Fruit fly (Drosophila melanogaster) whole organism, embryonic: ENCODE results near the gene nxf2.

Experiments used
- ATbp ChIP-seq: fragments of 200-800 bp; sonication (Bioruptor generic); optimal IDR thresholded peaks from 2 replicates; lab custom pipeline; 2017; ENCODE audit warnings: missing biosample characterization, mild to moderate bottlenecking, missing genetic modification characterization, missing genetic modification reagents
- Atf3 ChIP-seq: fragments of 200-800 bp; sonication (Bioruptor generic); optimal IDR thresholded peaks from 3 replicates; lab custom pipeline; 2016; ENCODE audit warnings: missing biosample characterization, missing genetic modification characterization
- BtbVII ChIP-seq: fragments of 200-800 bp; sonication (Bioruptor generic); optimal IDR thresholded peaks from 3 replicates; lab custom pipeline; 2017; ENCODE audit warnings: missing biosample characterization, mild to moderate bottlenecking, missing genetic modification characterization
- CG12155 ChIP-seq: fragments of 200-800 bp; sonication (Bioruptor generic); optimal IDR thresholded peaks from 3 replicates; lab custom pipeline; 2016; ENCODE audit warnings: missing biosample characterization, missing genetic modification characterization
- CG12391 ChIP-seq: fragments of 200-800 bp; sonication (Bioruptor generic); optimal IDR thresholded peaks from 3 replicates; lab custom pipeline; 2018; ENCODE audit warnings: missing biosample characterization, mild to moderate bottlenecking, missing genetic modification characterization, moderate library complexity
- CG12659 ChIP-seq: fragments of 200-800 bp; sonication (Bioruptor generic); optimal IDR thresholded peaks from 3 replicates; lab custom pipeline; 2017; ENCODE audit warnings: mild to moderate bottlenecking, missing biosample characterization, missing genetic modification reagents, missing genetic modification characterization
- CG13775 ChIP-seq: fragments of 200-800 bp; sonication (Bioruptor generic); optimal IDR thresholded peaks from 3 replicates; lab custom pipeline; 2017; ENCODE audit warnings: missing biosample characterization, mild to moderate bottlenecking, missing genetic modification characterization
- CG13894 ChIP-seq: fragments of 200-800 bp; sonication (Bioruptor generic); optimal IDR thresholded peaks from 3 replicates; lab custom pipeline; 2018; ENCODE audit warnings: missing biosample characterization, mild to moderate bottlenecking, missing genetic modification characterization, moderate library complexity
- CG14441 ChIP-seq: fragments of 200-800 bp; sonication (Bioruptor generic); IDR thresholded peaks from 2 replicates; pipeline ENCODE4 v1.3.6; 2022; ENCODE audit warnings: missing biosample characterization, missing genetic modification characterization
- CG14965 ChIP-seq: fragments of 200-800 bp; sonication (Bioruptor generic); optimal IDR thresholded peaks from 2 replicates; lab custom pipeline; 2016; ENCODE audit warnings: missing biosample characterization, missing genetic modification characterization, borderline replicate concordance
- CG15514 ChIP-seq: fragments of 200-800 bp; sonication (Bioruptor generic); optimal IDR thresholded peaks from 3 replicates; lab custom pipeline; 2017; ENCODE audit warnings: missing biosample characterization, missing genetic modification characterization, mild to moderate bottlenecking, moderate library complexity, missing genetic modification reagents
- CG2129 ChIP-seq: fragments of 200-800 bp; sonication (Bioruptor generic); IDR thresholded peaks from 2 replicates; pipeline ENCODE4 v1.3.6; 2022; ENCODE audit warnings: missing biosample characterization, missing genetic modification characterization; ENCODE audit not compliant: partially characterized antibody
- CG32532 ChIP-seq: fragments of 200-800 bp; sonication (Bioruptor generic); IDR thresholded peaks from 2 replicates; pipeline ENCODE4 v1.3.6; 2022; ENCODE audit warnings: missing biosample characterization, missing genetic modification characterization
- CG4360 ChIP-seq: fragments of 200-800 bp; sonication (Bioruptor generic); IDR thresholded peaks from 2 replicates; pipeline ENCODE4 v1.3.6; 2022; ENCODE audit warnings: missing biosample characterization, missing genetic modification characterization
- CG4730 ChIP-seq: fragments of 200-800 bp; sonication (Bioruptor generic); IDR thresholded peaks from 2 replicates; pipeline ENCODE4 v1.3.6; 2022; ENCODE audit warnings: missing biosample characterization, missing genetic modification characterization
- CG6254 ChIP-seq: fragments of 200-800 bp; sonication (Bioruptor generic); optimal IDR thresholded peaks from 3 replicates; lab custom pipeline; 2017; ENCODE audit warnings: mild to moderate bottlenecking, missing biosample characterization, missing genetic modification reagents, missing genetic modification characterization
- CG6791 ChIP-seq: fragments of 200-800 bp; sonication (Bioruptor generic); IDR thresholded peaks from 3 replicates; pipeline ENCODE4 v1.3.6; 2022; ENCODE audit warnings: missing biosample characterization, missing genetic modification characterization; ENCODE audit not compliant: partially characterized antibody
- CG6813 ChIP-seq: fragments of 200-800 bp; sonication (Bioruptor generic); optimal IDR thresholded peaks from 2 replicates; lab custom pipeline; 2017; ENCODE audit warnings: missing biosample characterization, missing genetic modification characterization, mild to moderate bottlenecking, moderate library complexity, missing genetic modification reagents
- CG7839 ChIP-seq: fragments of 200-800 bp; sonication (Bioruptor generic); optimal IDR thresholded peaks from 3 replicates; lab custom pipeline; 2018; ENCODE audit warnings: missing biosample characterization, mild to moderate bottlenecking, missing genetic modification characterization, moderate library complexity
- CkIIα-i1 ChIP-seq: fragments of 200-800 bp; sonication (Bioruptor generic); IDR thresholded peaks from 2 replicates; pipeline ENCODE4 v1.3.6; 2022; ENCODE audit warnings: missing biosample characterization, missing genetic modification characterization
- CoRest ChIP-seq: fragments of 200-800 bp; sonication (Bioruptor generic); optimal IDR thresholded peaks from 3 replicates; lab custom pipeline; 2018; ENCODE audit warnings: missing biosample characterization, mild to moderate bottlenecking, missing genetic modification characterization, moderate library complexity
- D19A ChIP-seq: fragments of 200-800 bp; optimal IDR thresholded peaks from 3 replicates; lab custom pipeline; 2019; ENCODE audit warnings: missing biosample characterization, mild to moderate bottlenecking, missing genetic modification characterization, moderate library complexity
- Fer2 ChIP-seq: fragments of 200-800 bp; sonication (Bioruptor generic); optimal IDR thresholded peaks from 2 replicates; lab custom pipeline; 2018; ENCODE audit warnings: missing biosample characterization, mild to moderate bottlenecking, missing genetic modification characterization, moderate library complexity
- HmgD ChIP-seq: fragments of 200-800 bp; sonication (Bioruptor generic); optimal IDR thresholded peaks from 3 replicates; lab custom pipeline; 2016; ENCODE audit warnings: missing biosample characterization, missing genetic modification characterization
- Oaz ChIP-seq: fragments of 200-800 bp; sonication (Bioruptor generic); IDR thresholded peaks from 2 replicates; pipeline ENCODE4 v1.3.6; 2022; ENCODE audit warnings: missing biosample characterization, missing genetic modification characterization
- Oli ChIP-seq: fragments of 200-800 bp; sonication (Bioruptor generic); optimal IDR thresholded peaks from 2 replicates; lab custom pipeline; 2018; ENCODE audit warnings: missing biosample characterization, mild to moderate bottlenecking, missing genetic modification characterization, moderate library complexity
- Poxn ChIP-seq: fragments of 200-800 bp; sonication (Bioruptor generic); IDR thresholded peaks from 2 replicates; pipeline ENCODE4 v1.3.6; 2022; ENCODE audit warnings: missing biosample characterization, missing genetic modification characterization
- Rx ChIP-seq: fragments of 200-800 bp; sonication (Bioruptor generic); IDR thresholded peaks from 2 replicates; pipeline ENCODE4 v1.3.6; 2022; ENCODE audit warnings: missing biosample characterization, missing genetic modification characterization
- Sox102F ChIP-seq: fragments of 200-800 bp; sonication (Bioruptor generic); optimal IDR thresholded peaks from 2 replicates; lab custom pipeline; 2018; ENCODE audit warnings: missing biosample characterization, mild to moderate bottlenecking, missing genetic modification characterization, moderate library complexity
- Sry-δ ChIP-seq: fragments of 200-800 bp; sonication (Bioruptor generic); optimal IDR thresholded peaks from 2 replicates; lab custom pipeline; 2016; ENCODE audit warnings: missing biosample characterization, missing genetic modification characterization
- ac ChIP-seq: fragments of 200-800 bp; sonication (Bioruptor generic); optimal IDR thresholded peaks from 3 replicates; lab custom pipeline; 2017; ENCODE audit warnings: missing biosample characterization, mild to moderate bottlenecking, missing genetic modification characterization
- cg ChIP-seq: fragments of 200-800 bp; sonication (Bioruptor generic); optimal IDR thresholded peaks from 3 replicates; lab custom pipeline; 2019; ENCODE audit warnings: missing biosample characterization, mild to moderate bottlenecking, missing genetic modification characterization, moderate library complexity
- gce ChIP-seq: fragments of 200-800 bp; sonication (Bioruptor generic); IDR thresholded peaks from 3 replicates; pipeline ENCODE4 v1.3.6; 2022; ENCODE audit warnings: missing biosample characterization, missing genetic modification characterization
- gcm ChIP-seq: fragments of 200-800 bp; sonication (Bioruptor generic); optimal IDR thresholded peaks from 2 replicates; lab custom pipeline; 2019; ENCODE audit warnings: missing biosample characterization, mild to moderate bottlenecking, missing genetic modification characterization, moderate library complexity
- gem ChIP-seq: fragments of 200-800 bp; sonication (Bioruptor generic); optimal IDR thresholded peaks from 2 replicates; lab custom pipeline; 2019; ENCODE audit warnings: missing biosample characterization, mild to moderate bottlenecking, missing genetic modification characterization, moderate library complexity
- jing ChIP-seq: fragments of 200-800 bp; sonication (Bioruptor generic); optimal IDR thresholded peaks from 2 replicates; lab custom pipeline; 2018; ENCODE audit warnings: missing biosample characterization, mild to moderate bottlenecking, missing genetic modification characterization
- lab ChIP-seq: fragments of 200-800 bp; sonication (Bioruptor generic); optimal IDR thresholded peaks from 3 replicates; lab custom pipeline; 2017; ENCODE audit warnings: missing biosample characterization, missing genetic modification characterization, mild to moderate bottlenecking, moderate library complexity, missing genetic modification reagents
- lilli ChIP-seq: fragments of 200-800 bp; sonication (Bioruptor generic); optimal IDR thresholded peaks from 3 replicates; lab custom pipeline; 2016; ENCODE audit warnings: missing biosample characterization, missing genetic modification characterization
- nau ChIP-seq: fragments of 200-800 bp; sonication (Bioruptor generic); optimal IDR thresholded peaks from 3 replicates; lab custom pipeline; 2017; ENCODE audit warnings: missing biosample characterization, mild to moderate bottlenecking, missing genetic modification characterization, missing genetic modification reagents
- oc ChIP-seq: fragments of 200-800 bp; sonication (Bioruptor generic); optimal IDR thresholded peaks from 2 replicates; lab custom pipeline; 2018; ENCODE audit warnings: missing biosample characterization, mild to moderate bottlenecking, missing genetic modification characterization, moderate library complexity
- pan ChIP-seq, 4 experiments: fragments of >200 bp in 3 of 4; fragments of 200-800 bp in 1 of 4; sonication (Bioruptor generic) in 1 of 4; optimal IDR thresholded peaks in 3 of 4; IDR thresholded peaks in 1 of 4; 2 replicates each; pipeline versions ENCODE4 v1.3.6 to Lab custom; 2017 to 2022; ENCODE audit warnings: missing biosample characterization in 2 of 4, missing genetic modification characterization in 2 of 4, mixed read lengths in 1 of 4
- prd ChIP-seq, 3 experiments: fragments of >200 bp in 2 of 3; fragments of 200-800 bp in 1 of 3; sonication (Bioruptor generic) in 1 of 3; optimal IDR thresholded peaks in 2 of 3; IDR thresholded peaks in 1 of 3; 2 replicates in 2 of 3; 3 replicates in 1 of 3; pipeline versions ENCODE4 v1.3.6 to Lab custom; 2017 to 2022; ENCODE audit warnings: missing biosample characterization in 1 of 3, missing genetic modification characterization in 1 of 3
- pzg ChIP-seq: fragments of 200-800 bp; sonication (Bioruptor generic); optimal IDR thresholded peaks from 3 replicates; lab custom pipeline; 2018; ENCODE audit warnings: missing biosample characterization, mild to moderate bottlenecking, missing genetic modification characterization, moderate library complexity
- salm ChIP-seq: fragments of 200-800 bp; sonication (Bioruptor generic); optimal IDR thresholded peaks from 2 replicates; lab custom pipeline; 2018; ENCODE audit warnings: missing biosample characterization, mild to moderate bottlenecking, missing genetic modification characterization
- shn ChIP-seq: fragments of 200-800 bp; sonication (Bioruptor generic); optimal IDR thresholded peaks from 3 replicates; lab custom pipeline; 2016; ENCODE audit warnings: missing biosample characterization, missing genetic modification characterization
- sim ChIP-seq: fragments of 200-800 bp; sonication (Bioruptor generic); IDR thresholded peaks from 2 replicates; pipeline ENCODE4 v1.3.6; 2022; ENCODE audit warnings: missing biosample characterization, missing genetic modification characterization
- slou ChIP-seq: fragments of 200-800 bp; sonication (Bioruptor generic); optimal IDR thresholded peaks from 3 replicates; lab custom pipeline; 2016; ENCODE audit warnings: missing biosample characterization, missing genetic modification characterization
- tll ChIP-seq, 2 experiments: fragments of 200-800 bp in 1 of 2; fragments of >200 bp in 1 of 2; sonication (Bioruptor generic) in 1 of 2; optimal IDR thresholded peaks; 2 replicates each; lab custom pipeline; 2017 to 2019; ENCODE audit warnings: missing biosample characterization in 2 of 2, missing genetic modification characterization in 2 of 2, mild to moderate bottlenecking in 1 of 2, moderate library complexity in 1 of 2

The nxf2 gene

dm6 chr3L:16567495-16567894 is 12.6 kb downstream of the nxf2 start (continued):
- TF ChIP-seq CoRest (peak; percentile 73), CG12659 (peak; percentile 33), salm (peak; percentile 64), CG12155 (GFP tag; lab: Kevin White, UChicago) (no peak), Sox102F (peak; percentile 84), lilli (GFP tag; lab: Kevin White, UChicago) (peak; percentile 14), oc (tag; lab: Kevin White, UChicago) (peak; percentile 53), CG4360 (peak; percentile 37; the same call in 1 of the 2 replicates), nau (GFP tag; lab: Kevin White, UChicago) (peak; percentile 43), gcm (GFP tag; lab: Kevin White, UChicago) (peak; percentile 83), CG32532 (GFP tag; lab: Robert Waterston, UW) (no peak), gce (peak; percentile 50; the same call in 1 of the 3 replicates), prd (optimal IDR thresholded peaks at IDR 0.05; lab: Kevin White, UChicago) (no peak), prd (GFP tag; IDR thresholded peaks at IDR 0.05; lab: Robert Waterston, UW) (peak; percentile 73; the same call in 2 of the 3 replicates), lab (GFP tag; lab: Kevin White, UChicago) (peak; percentile 56), slou (no peak), shn (no peak), Atf3 (GFP tag; lab: Kevin White, UChicago) (no peak), CG15514 (GFP tag; lab: Kevin White, UChicago) (no peak), ATbp (GFP tag; lab: Kevin White, UChicago) (peak; percentile 69), CG4730 (GFP tag; lab: Robert Waterston, UW) (0 out of 2 replicates have a peak, but pooled peaks have one; percentile 40), cg (no peak), CG14965 (GFP tag; lab: Kevin White, UChicago) (no peak), sim (GFP tag; lab: Robert Waterston, UW) (no peak), Poxn (no peak), D19A (tag; lab: Kevin White, UChicago) (peak; percentile 68), CG13894 (tag; lab: Kevin White, UChicago) (no peak), CG6791 (GFP tag; lab: Robert Waterston, UW) (no peak), pan (optimal IDR thresholded peaks at IDR 0.05; lab: Kevin White, UChicago) (no peak), pan (GFP tag; optimal IDR thresholded peaks at IDR 0.05 in 1 of 2, IDR thresholded peaks at IDR 0.05 in 1 of 2) (peak in 1 of 2 experiments; percentile 67), Oaz (GFP tag; lab: Robert Waterston, UW) (peak; percentile 47; the same call in 1 of the 2 replicates), Sry-δ (no peak), Oli (tag; lab: Kevin White, UChicago) (peak; percentile 71), CG12391 (tag; lab: Kevin White, UChicago) (peak; percentile 79), HmgD (no peak), CG7839 (tag; lab: Kevin White, UChicago) (peak; percentile 73), Rx (GFP tag; lab: Robert Waterston, UW) (peak; percentile 59; the same call in 1 of the 2 replicates), BtbVII (GFP tag; lab: Kevin White, UChicago) (peak; percentile 2), CG2129 (no peak), tll (GFP tag; optimal IDR thresholded peaks at IDR 0.05; lab: Kevin White, UChicago) (no peak), ac (GFP tag; lab: Kevin White, UChicago) (no peak), CG6254 (GFP tag; lab: Kevin White, UChicago) (peak; percentile 65), pzg (no peak), Fer2 (peak; percentile 12), CG14441 (GFP tag; lab: Robert Waterston, UW) (0 out of 2 replicates have a peak, but pooled peaks have one; percentile 52), gem (peak; percentile 83), jing (peak; percentile 27), CG6813 (peak; percentile 2), CkIIα-i1 (no peak), CG13775 (GFP tag; lab: Kevin White, UChicago) (peak; percentile 18)
